Fruit fly (Drosophila melanogaster) whole organism, embryonic: ENCODE data around the gene BBS1.

Source experiments
- Aef1 ChIP-seq: fragments of 200-800 bp; sonication (Bioruptor generic); IDR thresholded peaks from 3 replicates; pipeline ENCODE4 v1.3.6; 2022; ENCODE audit warnings: missing biosample characterization, missing genetic modification characterization
- Atf-2 ChIP-seq: fragments of 200-800 bp; sonication (Bioruptor generic); optimal IDR thresholded peaks from 2 replicates; lab custom pipeline; 2016; ENCODE audit warnings: missing biosample characterization, missing genetic modification characterization
- BEAF-32 ChIP-seq: fragments of 200-800 bp; sonication (Bioruptor generic); optimal IDR thresholded peaks from 3 replicates; lab custom pipeline; 2017; ENCODE audit warnings: missing biosample characterization, missing genetic modification characterization, mild to moderate bottlenecking, moderate library complexity, missing genetic modification reagents
- BtbVII ChIP-seq: fragments of 200-800 bp; sonication (Bioruptor generic); optimal IDR thresholded peaks from 3 replicates; lab custom pipeline; 2017; ENCODE audit warnings: missing biosample characterization, mild to moderate bottlenecking, missing genetic modification characterization
- CG10462 ChIP-seq: fragments of 200-800 bp; sonication (Bioruptor generic); optimal IDR thresholded peaks from 2 replicates; lab custom pipeline; 2016; ENCODE audit warnings: missing biosample characterization, missing genetic modification characterization
- CG10565 ChIP-seq: fragments of 200-800 bp; sonication (Bioruptor generic); optimal IDR thresholded peaks from 3 replicates; lab custom pipeline; 2016; ENCODE audit warnings: missing biosample characterization, mild to moderate bottlenecking, missing genetic modification characterization
- CG14441 ChIP-seq: fragments of 200-800 bp; sonication (Bioruptor generic); IDR thresholded peaks from 2 replicates; pipeline ENCODE4 v1.3.6; 2022; ENCODE audit warnings: missing biosample characterization, missing genetic modification characterization
- CG16815 ChIP-seq: fragments of 200-800 bp; sonication (Bioruptor generic); optimal IDR thresholded peaks from 3 replicates; lab custom pipeline; 2017; ENCODE audit warnings: missing biosample characterization, mild to moderate bottlenecking, missing genetic modification characterization
- CG1792 ChIP-seq: fragments of 200-800 bp; sonication (Bioruptor generic); optimal IDR thresholded peaks from 2 replicates; lab custom pipeline; 2016; ENCODE audit warnings: missing biosample characterization, missing genetic modification characterization
- CG18764 ChIP-seq: fragments of 200-800 bp; sonication (Bioruptor generic); optimal IDR thresholded peaks from 3 replicates; lab custom pipeline; 2016; ENCODE audit warnings: missing biosample characterization, missing genetic modification characterization
- CG2116 ChIP-seq: fragments of 200-800 bp; sonication (Bioruptor generic); optimal IDR thresholded peaks from 3 replicates; lab custom pipeline; 2018; ENCODE audit warnings: missing biosample characterization, mild to moderate bottlenecking, missing genetic modification characterization
- CG2129 ChIP-seq: fragments of 200-800 bp; sonication (Bioruptor generic); IDR thresholded peaks from 2 replicates; pipeline ENCODE4 v1.3.6; 2022; ENCODE audit warnings: missing biosample characterization, missing genetic modification characterization; ENCODE audit not compliant: partially characterized antibody
- CG2202 ChIP-seq: fragments of 200-800 bp; sonication (Bioruptor generic); optimal IDR thresholded peaks from 2 replicates; lab custom pipeline; 2018; ENCODE audit warnings: missing biosample characterization, mild to moderate bottlenecking, missing genetic modification characterization
- CG31365 ChIP-seq: fragments of 200-800 bp; sonication (Bioruptor generic); optimal IDR thresholded peaks from 2 replicates; lab custom pipeline; 2018; ENCODE audit warnings: missing biosample characterization, mild to moderate bottlenecking, missing genetic modification characterization
- CG32767 ChIP-seq: fragments of 200-800 bp; sonication (Bioruptor generic); IDR thresholded peaks from 2 replicates; pipeline ENCODE4 v1.3.6; 2022; ENCODE audit warnings: missing biosample characterization, missing genetic modification characterization
- CG4360 ChIP-seq: fragments of 200-800 bp; sonication (Bioruptor generic); IDR thresholded peaks from 2 replicates; pipeline ENCODE4 v1.3.6; 2022; ENCODE audit warnings: missing biosample characterization, missing genetic modification characterization
- CG6854 ChIP-seq: fragments of 200-800 bp; sonication (Bioruptor generic); optimal IDR thresholded peaks from 3 replicates; lab custom pipeline; 2017; ENCODE audit warnings: missing biosample characterization, mild to moderate bottlenecking, missing genetic modification characterization
- CG7372 ChIP-seq: fragments of 200-800 bp; sonication (Bioruptor generic); IDR thresholded peaks from 2 replicates; pipeline ENCODE4 v1.3.6; 2022; ENCODE audit warnings: missing biosample characterization, missing genetic modification characterization
- CG7928 ChIP-seq: fragments of 200-800 bp; sonication (Bioruptor generic); optimal IDR thresholded peaks from 2 replicates; lab custom pipeline; 2017; ENCODE audit warnings: missing biosample characterization, mild to moderate bottlenecking, missing genetic modification characterization
- CG9215 ChIP-seq: fragments of 200-800 bp; sonication (Bioruptor generic); IDR thresholded peaks from 2 replicates; pipeline ENCODE4 v1.3.6; 2022; ENCODE audit warnings: missing biosample characterization, missing genetic modification characterization
- Dip3 ChIP-seq: fragments of 200-800 bp; sonication (Bioruptor generic); optimal IDR thresholded peaks from 3 replicates; lab custom pipeline; 2016; ENCODE audit warnings: missing biosample characterization, missing genetic modification characterization
- Dref ChIP-seq: fragments of 200-800 bp; sonication (Bioruptor generic); IDR thresholded peaks from 2 replicates; pipeline ENCODE4 v1.3.6; 2022; ENCODE audit warnings: missing biosample characterization, missing genetic modification characterization
- Eip74EF ChIP-seq, 2 experiments: fragments of 200-800 bp in 1 of 2; fragments of >200 bp in 1 of 2; sonication (Bioruptor generic) in 1 of 2; optimal IDR thresholded peaks; 2 replicates each; lab custom pipeline; 2017 to 2019; ENCODE audit warnings: missing biosample characterization in 2 of 2, missing genetic modification characterization in 2 of 2, mild to moderate bottlenecking in 1 of 2, moderate library complexity in 1 of 2
- Ets65A ChIP-seq: fragments of 200-800 bp; sonication (Bioruptor generic); peaks from one replicate; lab custom pipeline; 2016; ENCODE audit warnings: missing biosample characterization, missing genetic modification characterization
- Fer2 ChIP-seq: fragments of 200-800 bp; sonication (Bioruptor generic); optimal IDR thresholded peaks from 2 replicates; lab custom pipeline; 2018; ENCODE audit warnings: missing biosample characterization, mild to moderate bottlenecking, missing genetic modification characterization, moderate library complexity
- HLH4C ChIP-seq: fragments of 200-800 bp; sonication (Bioruptor generic); IDR thresholded peaks from 3 replicates; pipeline ENCODE4 v1.3.6; 2022; ENCODE audit warnings: missing biosample characterization, missing genetic modification characterization; ENCODE audit not compliant: partially characterized antibody
- MBD-R2 ChIP-seq: fragments of 200-800 bp; sonication (Bioruptor generic); IDR thresholded peaks from 2 replicates; pipeline ENCODE4 v1.3.6; 2022; ENCODE audit warnings: missing biosample characterization, missing genetic modification characterization
- NK7.1 ChIP-seq: fragments of 200-800 bp; sonication (Bioruptor generic); optimal IDR thresholded peaks from 3 replicates; lab custom pipeline; 2016; ENCODE audit warnings: missing biosample characterization, missing genetic modification characterization
- Opbp ChIP-seq: fragments of 200-800 bp; sonication (Bioruptor generic); IDR thresholded peaks from 3 replicates; pipeline ENCODE4 v1.3.6; 2022; ENCODE audit warnings: missing biosample characterization, missing genetic modification characterization; ENCODE audit not compliant: partially characterized antibody
- Sin3A ChIP-seq: fragments of >200 bp; optimal IDR thresholded peaks from 2 replicates; lab custom pipeline; 2018
- Vsx1 ChIP-seq: fragments of 200-800 bp; sonication (Bioruptor generic); optimal IDR thresholded peaks from 2 replicates; lab custom pipeline; 2017; ENCODE audit warnings: missing biosample characterization, mild to moderate bottlenecking, missing genetic modification characterization, missing genetic modification reagents
- bab2 ChIP-seq: fragments of 200-800 bp; sonication (Bioruptor generic); optimal IDR thresholded peaks from 2 replicates; lab custom pipeline; 2016; ENCODE audit warnings: missing biosample characterization, missing genetic modification characterization
- caup ChIP-seq: fragments of 200-800 bp; sonication (Bioruptor generic); optimal IDR thresholded peaks from 3 replicates; lab custom pipeline; 2017; ENCODE audit warnings: missing biosample characterization, mild to moderate bottlenecking, missing genetic modification characterization, moderate library complexity; ENCODE audit not compliant: severe bottlenecking
- ci ChIP-seq: fragments of 200-800 bp; sonication (Bioruptor generic); IDR thresholded peaks from 3 replicates; pipeline ENCODE4 v1.3.6; 2022; ENCODE audit warnings: missing biosample characterization, missing genetic modification characterization
- corto ChIP-seq: fragments of 200-800 bp; sonication (Bioruptor generic); optimal IDR thresholded peaks from 2 replicates; lab custom pipeline; 2016; ENCODE audit warnings: missing biosample characterization, mild to moderate bottlenecking, missing genetic modification characterization, moderate library complexity
- dimm ChIP-seq: fragments of 200-800 bp; sonication (Bioruptor generic); IDR thresholded peaks from 2 replicates; pipeline ENCODE4 v1.3.6; 2022; ENCODE audit warnings: missing biosample characterization, missing genetic modification characterization
- fd3F ChIP-seq: fragments of 200-800 bp; sonication (Bioruptor generic); optimal IDR thresholded peaks from 2 replicates; lab custom pipeline; 2018; ENCODE audit warnings: missing biosample characterization, mild to moderate bottlenecking, missing genetic modification characterization, moderate library complexity
- fd64A ChIP-seq: fragments of 200-800 bp; sonication (Bioruptor generic); optimal IDR thresholded peaks from 3 replicates; lab custom pipeline; 2018; ENCODE audit warnings: missing biosample characterization, mild to moderate bottlenecking, missing genetic modification characterization
- gcm2 ChIP-seq: fragments of 200-800 bp; sonication (Bioruptor generic); optimal IDR thresholded peaks from 2 replicates; lab custom pipeline; 2016; ENCODE audit warnings: missing biosample characterization, missing genetic modification characterization
- nom ChIP-seq: fragments of 200-800 bp; sonication (Bioruptor generic); optimal IDR thresholded peaks from 2 replicates; lab custom pipeline; 2017; ENCODE audit warnings: missing biosample characterization, missing genetic modification characterization, mild to moderate bottlenecking, moderate library complexity, missing genetic modification reagents
- prd ChIP-seq, 3 experiments: fragments of >200 bp in 2 of 3; fragments of 200-800 bp in 1 of 3; sonication (Bioruptor generic) in 1 of 3; optimal IDR thresholded peaks in 2 of 3; IDR thresholded peaks in 1 of 3; 2 replicates in 2 of 3; 3 replicates in 1 of 3; pipeline versions ENCODE4 v1.3.6 to Lab custom; 2017 to 2022; ENCODE audit warnings: missing biosample characterization in 1 of 3, missing genetic modification characterization in 1 of 3
- schlank ChIP-seq: fragments of 200-800 bp; sonication (Bioruptor generic); optimal IDR thresholded peaks from 2 replicates; lab custom pipeline; 2018; ENCODE audit warnings: missing biosample characterization, mild to moderate bottlenecking, missing genetic modification characterization
- scrt ChIP-seq: fragments of 200-800 bp; sonication (Bioruptor generic); optimal IDR thresholded peaks from 2 replicates; lab custom pipeline; 2018; ENCODE audit warnings: missing biosample characterization, mild to moderate bottlenecking, missing genetic modification characterization, moderate library complexity
- seq ChIP-seq: fragments of 200-800 bp; sonication (Bioruptor generic); IDR thresholded peaks from 2 replicates; pipeline ENCODE4 v1.3.6; 2022; ENCODE audit warnings: missing biosample characterization, missing genetic modification characterization
- tin ChIP-seq: fragments of 200-800 bp; sonication (Bioruptor generic); optimal IDR thresholded peaks from 3 replicates; lab custom pipeline; 2016; ENCODE audit warnings: missing biosample characterization, missing genetic modification characterization
- ttk ChIP-seq: fragments of 200-800 bp; sonication (Bioruptor generic); IDR thresholded peaks from 2 replicates; pipeline ENCODE4 v2.1.2; 2022; ENCODE audit warnings: missing biosample characterization, missing genetic modification characterization
- vfl ChIP-seq: fragments of 200-800 bp; sonication (Bioruptor generic); optimal IDR thresholded peaks from 2 replicates; lab custom pipeline; 2016; ENCODE audit warnings: missing biosample characterization, missing genetic modification characterization
- z ChIP-seq: fragments of 200-800 bp; sonication (Bioruptor generic); IDR thresholded peaks from 3 replicates; pipeline ENCODE4 v1.3.6; 2022; ENCODE audit warnings: missing biosample characterization, missing genetic modification characterization

The BBS1 gene

DNA sequence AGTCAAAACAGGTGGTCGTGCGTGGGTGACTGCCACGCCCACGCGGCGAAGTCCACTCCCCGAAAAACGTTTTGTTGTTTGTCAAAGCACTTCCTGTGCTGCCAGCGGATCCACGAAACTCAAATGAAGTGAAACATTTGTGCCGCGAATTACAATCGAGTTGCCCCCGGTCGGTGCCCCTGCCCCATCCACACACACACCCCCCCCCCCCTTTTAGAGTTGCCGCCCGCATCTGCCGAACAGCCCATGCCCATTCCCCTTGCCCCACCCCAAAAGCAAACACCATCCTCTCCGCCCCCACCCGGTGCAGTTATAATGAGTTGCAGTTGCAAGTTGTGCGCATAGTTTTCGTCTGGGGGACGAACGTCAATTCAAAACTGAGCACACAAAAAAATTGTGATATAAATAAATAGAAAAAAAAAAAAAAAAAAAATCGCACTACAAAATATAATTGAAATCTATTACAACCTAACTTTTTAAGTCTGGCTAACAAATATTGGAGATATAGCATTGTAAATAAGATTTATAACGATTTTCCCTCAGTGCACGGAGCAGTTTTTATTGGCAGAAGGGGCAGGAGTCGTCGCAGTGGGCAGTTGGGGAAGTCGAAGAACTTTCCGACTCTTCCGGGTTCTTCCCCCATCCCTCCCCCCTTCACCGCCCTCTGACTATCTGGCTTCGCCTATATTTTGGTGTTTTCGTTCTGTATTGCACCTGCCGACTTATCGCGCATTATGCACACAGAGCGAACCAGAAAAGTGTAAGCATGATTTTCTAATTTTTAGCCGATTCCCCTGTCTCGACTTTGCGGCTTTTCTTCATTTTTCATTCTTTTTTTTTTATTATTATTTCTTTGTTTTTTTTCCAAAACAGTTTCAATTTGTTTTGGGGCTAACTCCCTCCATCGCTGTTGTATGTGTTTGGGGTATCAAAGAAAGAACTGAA is 26.1 kb downstream of the BBS1 start (continued):
- TF ChIP-seq Opbp (GFP tag; lab: Robert Waterston, UW) (no peak), CG2129 (GFP tag; lab: Robert Waterston, UW) (no peak), CG32767 (GFP tag; lab: Robert Waterston, UW) (peak; percentile 53; the same call in 1 of the 2 replicates), scrt (no peak), MBD-R2 (GFP tag; lab: Robert Waterston, UW) (no peak), fd64A (GFP tag; lab: Kevin White, UChicago) (no peak), NK7.1 (GFP tag; lab: Kevin White, UChicago) (no peak), schlank (tag; lab: Kevin White, UChicago) (no peak), ci (GFP tag; lab: Robert Waterston, UW) (peak; percentile 87), CG31365 (tag; lab: Kevin White, UChicago) (no peak), Aef1 (GFP tag; lab: Robert Waterston, UW) (0 out of 3 replicates have a peak, but pooled peaks have one; percentile 25), fd3F (GFP tag; lab: Kevin White, UChicago) (no peak), CG10565 (GFP tag; lab: Kevin White, UChicago) (no peak), CG7372 (GFP tag; lab: Robert Waterston, UW) (no peak), CG18764 (GFP tag; lab: Kevin White, UChicago) (peak; percentile 45), Eip74EF (GFP tag; optimal IDR thresholded peaks at IDR 0.05; lab: Kevin White, UChicago) (peak in 1 of 2 experiments; percentile 6), nom (GFP tag; lab: Kevin White, UChicago) (no peak), CG2202 (tag; lab: Kevin White, UChicago) (peak; percentile 65), caup (GFP tag; lab: Kevin White, UChicago) (no peak), prd (optimal IDR thresholded peaks at IDR 0.05; lab: Kevin White, UChicago) (no peak), prd (GFP tag; IDR thresholded peaks at IDR 0.05; lab: Robert Waterston, UW) (peak; percentile 78), CG10462 (GFP tag; lab: Kevin White, UChicago) (peak; percentile 39), CG1792 (GFP tag; lab: Kevin White, UChicago) (no peak), tin (peak; percentile 62), Fer2 (tag; lab: Kevin White, UChicago) (no peak), z (GFP tag; lab: Robert Waterston, UW) (no peak), Atf-2 (GFP tag; lab: Kevin White, UChicago) (no peak), CG14441 (GFP tag; lab: Robert Waterston, UW) (no peak), HLH4C (GFP tag; lab: Robert Waterston, UW) (no peak), ttk (GFP tag; lab: Robert Waterston, UW) (0 out of 2 replicates have a peak, but pooled peaks have one; percentile 40), bab2 (GFP tag; lab: Kevin White, UChicago) (peak; percentile 28), Dip3 (GFP tag; lab: Kevin White, UChicago) (no peak), Vsx1 (GFP tag; lab: Kevin White, UChicago) (peak; percentile 16), CG2116 (GFP tag; lab: Kevin White, UChicago) (no peak), BEAF-32 (no peak), corto (no peak), Sin3A (no peak), seq (GFP tag; lab: Robert Waterston, UW) (no peak), CG6854 (GFP tag; lab: Kevin White, UChicago) (no peak), BtbVII (GFP tag; lab: Kevin White, UChicago) (no peak), Ets65A (GFP tag; lab: Kevin White, UChicago) (no peak), Dref (GFP tag; lab: Robert Waterston, UW) (no peak), CG16815 (GFP tag; lab: Kevin White, UChicago) (peak; percentile 29), vfl (no peak), CG9215 (GFP tag; lab: Robert Waterston, UW) (no peak), CG4360 (peak; percentile 36; the same call in 1 of the 2 replicates), gcm2 (no peak), CG7928 (GFP tag; lab: Kevin White, UChicago) (no peak), dimm (GFP tag; lab: Robert Waterston, UW) (0 out of 2 replicates have a peak, but pooled peaks have one; percentile 10)
